Worm (Caenorhabditis elegans) whole organism, midembryonic: ENCODE measurements around the gene oxy-4.

ENCODE experiments used
- T22C8.4 ChIP-seq: fragments of 200-800 bp; sonication (Bioruptor generic); IDR thresholded peaks from 2 replicates; pipeline ENCODE4 v1.3.6; 2022; ENCODE audit warnings: missing genetic modification characterization, missing compliant biosample characterization
- flt-1 ChIP-seq: fragments of 200-800 bp; sonication (Bioruptor generic); IDR thresholded peaks from 2 replicates; pipeline ENCODE4 v1.3.6; 2022; ENCODE audit warnings: missing genetic modification characterization, missing compliant biosample characterization
- med-1 ChIP-seq: sonication (generic microtip); optimal IDR thresholded peaks from 2 replicates; lab custom pipeline; 2017; ENCODE audit warnings: missing genetic modification characterization, mild to moderate bottlenecking, missing compliant biosample characterization, antibody characterized with exemption, missing genetic modification reagents; ENCODE audit not compliant: insufficient read depth
- ref-1 ChIP-seq: fragments of 200-800 bp; sonication (Bioruptor generic); conservative IDR thresholded peaks from 2 replicates; pipeline ENCODE4 v1.3.6; 2022; ENCODE audit warnings: missing genetic modification reagents, missing genetic modification characterization, missing compliant biosample characterization
- tab-1 ChIP-seq: fragments of 200-800 bp; sonication (Bioruptor generic); IDR thresholded peaks from 2 replicates; pipeline ENCODE4 v1.3.6; 2022; ENCODE audit warnings: missing genetic modification characterization, missing compliant biosample characterization

DNA sequence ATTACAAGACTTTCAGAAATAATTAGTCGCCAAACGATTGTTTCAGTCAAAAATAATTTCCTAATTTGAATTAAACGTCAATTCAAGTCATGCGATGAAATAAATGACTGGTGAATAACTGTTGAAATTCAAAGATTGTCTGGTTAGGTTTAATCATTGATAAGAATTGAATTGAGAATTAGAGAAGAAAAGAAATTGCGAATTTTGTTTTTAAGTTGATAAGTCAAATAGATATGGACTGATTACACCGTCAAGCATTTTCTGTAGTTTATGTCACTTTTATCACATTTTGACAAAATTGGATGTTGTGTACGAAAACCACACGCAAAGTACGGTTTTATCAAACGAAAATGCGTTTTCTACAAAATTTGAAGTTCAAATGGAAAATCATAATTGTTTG is 42.7 kb upstream of the oxy-4 start:
- TF ChIP-seq tab-1 (GFP tag; lab: Robert Waterston, UW) (no peak), med-1 (GFP tag; lab: Kevin White, UChicago) (no peak), flt-1 (GFP tag; lab: Robert Waterston, UW) (no peak), T22C8.4 (GFP tag; lab: Robert Waterston, UW) (no peak), ref-1 (GFP tag; lab: Robert Waterston, UW) (no peak)
